Worm (Caenorhabditis elegans) whole organism, early embryonic: ENCODE data around the gene ugt-56.

ENCODE experiments used
- B0310.2 ChIP-seq: sonication (generic microtip); optimal IDR thresholded peaks from 2 replicates; lab custom pipeline; 2016; ENCODE audit warnings: mild to moderate bottlenecking, missing genetic modification characterization, missing compliant biosample characterization
- F13C5.2 ChIP-seq: sonication (generic microtip); optimal IDR thresholded peaks from 2 replicates; lab custom pipeline; 2017; ENCODE audit warnings: mild to moderate bottlenecking, missing genetic modification characterization, inconsistent platforms, missing compliant biosample characterization
- aly-1 ChIP-seq: sonication (generic microtip); optimal IDR thresholded peaks from 2 replicates; lab custom pipeline; 2016; ENCODE audit warnings: missing genetic modification characterization, missing compliant biosample characterization
- ama-1 ChIP-seq: fragments of 150-350 bp; optimal IDR thresholded peaks from 2 replicates; lab custom pipeline; 2014
- ceh-13 ChIP-seq: fragments of 200-800 bp; sonication (Bioruptor generic); optimal IDR thresholded peaks from 2 replicates; lab custom pipeline; 2018; ENCODE audit warnings: mild to moderate bottlenecking, missing genetic modification characterization, missing compliant biosample characterization
- ceh-36 ChIP-seq: sonication (generic microtip); optimal IDR thresholded peaks from 2 replicates; lab custom pipeline; 2016; ENCODE audit warnings: missing genetic modification characterization, inconsistent platforms, missing compliant biosample characterization
- ets-7 ChIP-seq: sonication (generic microtip); optimal IDR thresholded peaks from 2 replicates; lab custom pipeline; 2016; ENCODE audit warnings: missing genotype, missing genetic modification characterization, missing compliant biosample characterization
- flt-1 ChIP-seq: fragments of 200-800 bp; sonication (Bioruptor generic); IDR thresholded peaks from 2 replicates; pipeline ENCODE4 v1.3.6; 2022; ENCODE audit warnings: missing genetic modification characterization, missing compliant biosample characterization
- hmbx-1 ChIP-seq: sonication (generic microtip); optimal IDR thresholded peaks from 2 replicates; lab custom pipeline; 2016; ENCODE audit warnings: mild to moderate bottlenecking, missing genetic modification characterization, missing compliant biosample characterization
- hmg-4 ChIP-seq: fragments of 200-800 bp; sonication (Bioruptor generic); optimal IDR thresholded peaks from 2 replicates; lab custom pipeline; 2018; ENCODE audit warnings: mild to moderate bottlenecking, missing genetic modification characterization, missing compliant biosample characterization
- hnd-1 ChIP-seq: sonication (generic microtip); optimal IDR thresholded peaks from 2 replicates; lab custom pipeline; 2016; ENCODE audit warnings: missing genetic modification characterization, missing compliant biosample characterization
- pes-1 ChIP-seq: fragments of 200-800 bp; sonication (Bioruptor generic); IDR thresholded peaks from 2 replicates; pipeline ENCODE4 v1.3.6; 2022; ENCODE audit warnings: missing genetic modification reagents, missing genetic modification characterization, missing compliant biosample characterization
- scrt-1 ChIP-seq: fragments of 200-800 bp; sonication (Bioruptor generic); IDR thresholded peaks from 2 replicates; pipeline ENCODE4 v1.3.6; 2022; ENCODE audit warnings: missing genetic modification characterization, missing compliant biosample characterization
- sea-1 ChIP-seq: fragments of 200-800 bp; sonication (Bioruptor generic); conservative IDR thresholded peaks from 2 replicates; pipeline ENCODE4 v1.3.6; 2022; ENCODE audit warnings: missing genetic modification characterization, missing compliant biosample characterization
- tbx-11 ChIP-seq: fragments of 200-800 bp; sonication (Bioruptor generic); IDR thresholded peaks from 2 replicates; pipeline ENCODE4 v1.3.6; 2022; ENCODE audit warnings: missing genetic modification characterization, missing compliant biosample characterization
- tbx-37 ChIP-seq: fragments of 200-800 bp; sonication (Bioruptor generic); conservative IDR thresholded peaks from 2 replicates; pipeline ENCODE4 v1.3.6; 2022; ENCODE audit warnings: missing genetic modification reagents, missing genetic modification characterization, missing compliant biosample characterization
- tra-4 ChIP-seq: sonication (generic microtip); optimal IDR thresholded peaks from 2 replicates; lab custom pipeline; 2017; ENCODE audit warnings: missing genetic modification characterization, missing compliant biosample characterization

ugt-56 gene

ce11 chrV:12263723-12264122 lies 4.9 kb downstream of the ugt-56 start, which contains the start of gene ssp-35:
Gene ssp-35, minus strand, starts transcription at chrV:12263823.
- TF ChIP-seq ceh-13 (GFP tag; lab: Kevin White, UChicago) (no peak), hmbx-1 (tag; lab: Kevin White, UChicago) (no peak), hmg-4 (GFP tag; lab: Kevin White, UChicago) (no peak), F13C5.2 (tag; lab: Kevin White, UChicago) (no peak), ama-1 (lab: Kevin White, UChicago) (no peak), sea-1 (no peak), aly-1 (tag; lab: Kevin White, UChicago) (no peak), ceh-36 (no peak), B0310.2 (no peak), hnd-1 (tag; lab: Kevin White, UChicago) (no peak), flt-1 (GFP tag; lab: Robert Waterston, UW) (no peak), tra-4 (no peak), tbx-11 (no peak), tbx-37 (GFP tag; lab: Robert Waterston, UW) (no peak), ets-7 (tag; lab: Kevin White, UChicago) (no peak), pes-1 (GFP tag; lab: Robert Waterston, UW) (no peak), scrt-1 (GFP tag; lab: Robert Waterston, UW) (no peak)

- TF ChIP-seq hmg-4 (GFP tag; lab: Kevin White, UChicago) (no peak), aly-1 (tag; lab: Kevin White, UChicago) (no peak), tbx-37 (GFP tag; lab: Robert Waterston, UW) (no peak), tra-4 (no peak), B0310.2 (no peak), ceh-36 (no peak), hmbx-1 (tag; lab: Kevin White, UChicago) (no peak), ama-1 (lab: Kevin White, UChicago) (no peak), pes-1 (GFP tag; lab: Robert Waterston, UW) (no peak), ceh-13 (GFP tag; lab: Kevin White, UChicago) (no peak), hnd-1 (tag; lab: Kevin White, UChicago) (no peak), sea-1 (no peak), flt-1 (GFP tag; lab: Robert Waterston, UW) (no peak), tbx-11 (no peak), F13C5.2 (tag; lab: Kevin White, UChicago) (no peak), ets-7 (tag; lab: Kevin White, UChicago) (no peak), scrt-1 (GFP tag; lab: Robert Waterston, UW) (no peak)
These were observed 10.5 kb downstream of the ugt-56 start, which contains the start of gene twk-24 for ce11 chrV:12269272-12269767. Gene twk-24, minus strand, starts transcription at chrV:12269322.

ce11 chrV:12271495-12271894 lies 12.7 kb downstream of the ugt-56 start, which contains the start of the genes tsfm-1 and capg-2:
Gene tsfm-1, minus strand, starts transcription at chrV:12271551.
Gene capg-2, plus strand, starts transcription at chrV:12271873.
- no peak for TF ChIP-seq tbx-11
- no peak for TF ChIP-seq ceh-13 (GFP tag; lab: Kevin White, UChicago)
- TF ChIP-seq tbx-37 (GFP tag; lab: Robert Waterston, UW): no peak
- no peak for TF ChIP-seq ama-1 (lab: Kevin White, UChicago)
- no peak for TF ChIP-seq flt-1 (GFP tag; lab: Robert Waterston, UW)
- no peak for TF ChIP-seq hmg-4 (GFP tag; lab: Kevin White, UChicago)
- no peak for TF ChIP-seq hmbx-1 (tag; lab: Kevin White, UChicago)
- TF ChIP-seq ets-7 (tag; lab: Kevin White, UChicago): no peak
- no peak for TF ChIP-seq ceh-36
- no peak for TF ChIP-seq hnd-1 (tag; lab: Kevin White, UChicago)
- no peak for TF ChIP-seq aly-1 (tag; lab: Kevin White, UChicago)
- TF ChIP-seq scrt-1 (GFP tag; lab: Robert Waterston, UW): no peak
- no peak for TF ChIP-seq B0310.2
- TF ChIP-seq sea-1: no peak

- no peak for TF ChIP-seq pes-1 (GFP tag; lab: Robert Waterston, UW)
- no peak for TF ChIP-seq sea-1
- TF ChIP-seq F13C5.2 (tag; lab: Kevin White, UChicago): no peak
- TF ChIP-seq B0310.2: no peak
- TF ChIP-seq flt-1 (GFP tag; lab: Robert Waterston, UW): no peak
- no peak for TF ChIP-seq ets-7 (tag; lab: Kevin White, UChicago)
- no peak for TF ChIP-seq aly-1 (tag; lab: Kevin White, UChicago)
- TF ChIP-seq tra-4: no peak
- TF ChIP-seq ceh-36: no peak
- TF ChIP-seq ceh-13 (GFP tag; lab: Kevin White, UChicago): no peak
- no peak for TF ChIP-seq scrt-1 (GFP tag; lab: Robert Waterston, UW)
- TF ChIP-seq tbx-37 (GFP tag; lab: Robert Waterston, UW): no peak
- no peak for TF ChIP-seq hmbx-1 (tag; lab: Kevin White, UChicago)
- no peak for TF ChIP-seq ama-1 (lab: Kevin White, UChicago)
- TF ChIP-seq tbx-11: no peak
- TF ChIP-seq hmg-4 (GFP tag; lab: Kevin White, UChicago): no peak
These were observed 16.9 kb downstream of the ugt-56 start for ce11 chrV:12275714-12276113.

ce11 chrV:12276946-12277345 lies 18.2 kb downstream of the ugt-56 start, which contains the start of gene bnc-1:
Gene bnc-1, minus strand, starts transcription at chrV:12277046.
- TF ChIP-seq pes-1 (GFP tag; lab: Robert Waterston, UW) (no peak), ets-7 (tag; lab: Kevin White, UChicago) (no peak), ceh-36 (no peak), hnd-1 (tag; lab: Kevin White, UChicago) (no peak), tra-4 (no peak), F13C5.2 (tag; lab: Kevin White, UChicago) (no peak), tbx-11 (no peak), hmg-4 (GFP tag; lab: Kevin White, UChicago) (no peak), sea-1 (no peak), hmbx-1 (tag; lab: Kevin White, UChicago) (no peak), B0310.2 (no peak), ceh-13 (GFP tag; lab: Kevin White, UChicago) (no peak), flt-1 (GFP tag; lab: Robert Waterston, UW) (no peak), ama-1 (lab: Kevin White, UChicago) (no peak), scrt-1 (GFP tag; lab: Robert Waterston, UW) (no peak), tbx-37 (GFP tag; lab: Robert Waterston, UW) (no peak)

- TF ChIP-seq hmbx-1 (tag; lab: Kevin White, UChicago): no peak
- no peak for TF ChIP-seq F13C5.2 (tag; lab: Kevin White, UChicago)
- TF ChIP-seq ceh-36: peak; percentile 3
- TF ChIP-seq ceh-13 (GFP tag; lab: Kevin White, UChicago): no peak
These were observed 22.7 kb downstream of the ugt-56 start for ce11 chrV:12281508-12281907.
